Fruit fly (Drosophila melanogaster) whole organism, embryonic: Measurements from ENCODE around the gene Tango2.

ENCODE experiments used
- CG10267 ChIP-seq: fragments of 200-800 bp; sonication (Bioruptor generic); optimal IDR thresholded peaks from 2 replicates; lab custom pipeline; 2018; ENCODE audit warnings: missing biosample characterization, mild to moderate bottlenecking, missing genetic modification characterization, moderate library complexity
- CG10431 ChIP-seq: fragments of 200-800 bp; sonication (Bioruptor generic); optimal IDR thresholded peaks from 3 replicates; lab custom pipeline; 2018; ENCODE audit warnings: missing biosample characterization, mild to moderate bottlenecking, missing genetic modification characterization
- CG10979 ChIP-seq: fragments of 200-800 bp; sonication (Bioruptor generic); optimal IDR thresholded peaks from 2 replicates; lab custom pipeline; 2018; ENCODE audit warnings: missing biosample characterization, mild to moderate bottlenecking, missing genetic modification characterization, moderate library complexity
- CG12104 ChIP-seq: fragments of 200-800 bp; sonication (Bioruptor generic); optimal IDR thresholded peaks from 3 replicates; lab custom pipeline; 2016; ENCODE audit warnings: missing biosample characterization, missing genetic modification characterization
- CG14860 ChIP-seq: fragments of 200-800 bp; sonication (Bioruptor generic); IDR thresholded peaks from 3 replicates; pipeline ENCODE4 v1.3.6; 2022; ENCODE audit warnings: missing biosample characterization, missing genetic modification characterization; ENCODE audit not compliant: partially characterized antibody
- CG15011 ChIP-seq: fragments of 200-800 bp; sonication (Bioruptor generic); optimal IDR thresholded peaks from 3 replicates; lab custom pipeline; 2018; ENCODE audit warnings: missing biosample characterization, mild to moderate bottlenecking, missing genetic modification characterization
- CG16863 ChIP-seq: fragments of 200-800 bp; sonication (Bioruptor generic); optimal IDR thresholded peaks from 3 replicates; lab custom pipeline; 2016; ENCODE audit warnings: missing biosample characterization, missing genetic modification characterization
- CG17612 ChIP-seq: fragments of 200-800 bp; sonication (Bioruptor generic); IDR thresholded peaks from 2 replicates; pipeline ENCODE4 v1.3.6; 2022; ENCODE audit warnings: missing biosample characterization, missing genetic modification characterization
- CG17912 ChIP-seq: fragments of 200-800 bp; sonication (Bioruptor generic); optimal IDR thresholded peaks from 2 replicates; lab custom pipeline; 2018; ENCODE audit warnings: missing biosample characterization, mild to moderate bottlenecking, missing genetic modification characterization
- CG18011 ChIP-seq: fragments of 200-800 bp; sonication (Bioruptor generic); optimal IDR thresholded peaks from 2 replicates; lab custom pipeline; 2017; ENCODE audit warnings: missing biosample characterization, missing genetic modification characterization, mild to moderate bottlenecking, moderate library complexity, missing genotype
- CG18619 ChIP-seq: fragments of 200-800 bp; sonication (Bioruptor generic); optimal IDR thresholded peaks from 3 replicates; lab custom pipeline; 2017; ENCODE audit warnings: missing biosample characterization, mild to moderate bottlenecking, missing genetic modification characterization
- CG30403 ChIP-seq: fragments of 200-800 bp; sonication (Bioruptor generic); optimal IDR thresholded peaks from 3 replicates; lab custom pipeline; 2016; ENCODE audit warnings: missing biosample characterization, missing genetic modification characterization
- CG31365 ChIP-seq: fragments of 200-800 bp; sonication (Bioruptor generic); optimal IDR thresholded peaks from 2 replicates; lab custom pipeline; 2018; ENCODE audit warnings: missing biosample characterization, mild to moderate bottlenecking, missing genetic modification characterization
- CG3163 ChIP-seq: fragments of 200-800 bp; sonication (Bioruptor generic); optimal IDR thresholded peaks from 3 replicates; lab custom pipeline; 2016; ENCODE audit warnings: missing biosample characterization, missing genetic modification characterization
- CG34376 ChIP-seq: fragments of 200-800 bp; sonication (Bioruptor generic); optimal IDR thresholded peaks from 2 replicates; lab custom pipeline; 2018; ENCODE audit warnings: missing biosample characterization, mild to moderate bottlenecking, missing genetic modification characterization
- CG34422 ChIP-seq: fragments of 200-800 bp; sonication (Bioruptor generic); IDR thresholded peaks from 3 replicates; pipeline ENCODE4 v1.3.6; 2022; ENCODE audit warnings: missing biosample characterization, missing genetic modification characterization
- CG4617 ChIP-seq: fragments of 200-800 bp; sonication (Bioruptor generic); optimal IDR thresholded peaks from 3 replicates; lab custom pipeline; 2016; ENCODE audit warnings: missing biosample characterization, missing genetic modification characterization, borderline replicate concordance
- CG6813 ChIP-seq: fragments of 200-800 bp; sonication (Bioruptor generic); optimal IDR thresholded peaks from 2 replicates; lab custom pipeline; 2017; ENCODE audit warnings: missing biosample characterization, missing genetic modification characterization, mild to moderate bottlenecking, moderate library complexity, missing genetic modification reagents
- CG8290 ChIP-seq, 3 experiments: fragments of 200-800 bp; sonication (Bioruptor generic); optimal IDR thresholded peaks; 2 replicates each; lab custom pipeline; 2016 to 2019; ENCODE audit warnings: missing biosample characterization in 3 of 3, missing genetic modification characterization in 3 of 3, mild to moderate bottlenecking in 2 of 3, moderate library complexity in 1 of 3
- Chrac-16 ChIP-seq: fragments of 200-800 bp; sonication (Bioruptor generic); optimal IDR thresholded peaks from 3 replicates; lab custom pipeline; 2016; ENCODE audit warnings: missing biosample characterization, missing genetic modification characterization
- CkIIα-i1 ChIP-seq: fragments of 200-800 bp; sonication (Bioruptor generic); IDR thresholded peaks from 2 replicates; pipeline ENCODE4 v1.3.6; 2022; ENCODE audit warnings: missing biosample characterization, missing genetic modification characterization
- Dip2 ChIP-seq: fragments of 200-800 bp; sonication (Bioruptor generic); IDR thresholded peaks from 2 replicates; pipeline ENCODE4 v1.3.6; 2022; ENCODE audit warnings: missing biosample characterization, missing genetic modification characterization
- Fer3 ChIP-seq: fragments of 200-800 bp; sonication (Bioruptor generic); optimal IDR thresholded peaks from 2 replicates; lab custom pipeline; 2018; ENCODE audit warnings: missing biosample characterization, mild to moderate bottlenecking, missing genetic modification characterization, moderate library complexity
- Gsc ChIP-seq: fragments of 200-800 bp; sonication (Bioruptor generic); IDR thresholded peaks from 2 replicates; pipeline ENCODE4 v1.3.6; 2022; ENCODE audit warnings: missing biosample characterization, missing genetic modification characterization
- Hr3 ChIP-seq: fragments of 200-800 bp; sonication (Bioruptor generic); optimal IDR thresholded peaks from 3 replicates; lab custom pipeline; 2016; ENCODE audit warnings: missing biosample characterization, missing genetic modification characterization
- Nf-YC ChIP-seq: fragments of 200-800 bp; optimal IDR thresholded peaks from 3 replicates; lab custom pipeline; 2019; ENCODE audit warnings: missing biosample characterization, mild to moderate bottlenecking, missing genetic modification characterization, moderate library complexity
- Oli ChIP-seq: fragments of 200-800 bp; sonication (Bioruptor generic); optimal IDR thresholded peaks from 2 replicates; lab custom pipeline; 2018; ENCODE audit warnings: missing biosample characterization, mild to moderate bottlenecking, missing genetic modification characterization, moderate library complexity
- Six4 ChIP-seq: fragments of 200-800 bp; sonication (Bioruptor generic); optimal IDR thresholded peaks from 2 replicates; lab custom pipeline; 2016; ENCODE audit warnings: missing biosample characterization, missing genetic modification characterization
- Stat92E ChIP-seq, 3 experiments: fragments of >200 bp in 2 of 3; fragments of 200-800 bp in 1 of 3; sonication (Bioruptor generic) in 1 of 3; optimal IDR thresholded peaks; 2 replicates each; lab custom pipeline; 2017 to 2019; ENCODE audit warnings: missing biosample characterization in 3 of 3, missing genetic modification characterization in 3 of 3, mild to moderate bottlenecking in 1 of 3, moderate library complexity in 1 of 3
- Vsx1 ChIP-seq: fragments of 200-800 bp; sonication (Bioruptor generic); optimal IDR thresholded peaks from 2 replicates; lab custom pipeline; 2017; ENCODE audit warnings: missing biosample characterization, mild to moderate bottlenecking, missing genetic modification characterization, missing genetic modification reagents
- amos ChIP-seq: fragments of 200-800 bp; sonication (Bioruptor generic); IDR thresholded peaks from 2 replicates; pipeline ENCODE4 v1.3.6; 2022; ENCODE audit warnings: missing biosample characterization, missing genetic modification characterization; ENCODE audit not compliant: partially characterized antibody
- bbx ChIP-seq: fragments of 200-800 bp; sonication (Bioruptor generic); IDR thresholded peaks from 2 replicates; pipeline ENCODE4 v1.3.6; 2022; ENCODE audit warnings: missing biosample characterization, missing genetic modification characterization; ENCODE audit not compliant: partially characterized antibody
- bsh ChIP-seq, 2 experiments: fragments of 200-800 bp; sonication (Bioruptor generic); optimal IDR thresholded peaks; 2 replicates each; lab custom pipeline; 2017 to 2018; ENCODE audit warnings: mild to moderate bottlenecking in 2 of 2, missing biosample characterization in 2 of 2, missing genetic modification characterization in 2 of 2, moderate library complexity in 1 of 2
- cad ChIP-seq: fragments of >200 bp; optimal IDR thresholded peaks from 2 replicates; lab custom pipeline; 2017; ENCODE audit warnings: missing biosample characterization, missing genetic modification characterization
- disco-r ChIP-seq: fragments of 200-800 bp; sonication (Bioruptor generic); optimal IDR thresholded peaks from 2 replicates; lab custom pipeline; 2016; ENCODE audit warnings: missing biosample characterization, missing genetic modification characterization
- dpn ChIP-seq, 2 experiments: fragments of 200-800 bp; sonication (Bioruptor generic); optimal IDR thresholded peaks; 3 replicates each; lab custom pipeline; 2016; ENCODE audit warnings: missing biosample characterization in 2 of 2, missing genetic modification characterization in 2 of 2
- hth ChIP-seq: fragments of >200 bp; optimal IDR thresholded peaks from 2 replicates; lab custom pipeline; 2017; ENCODE audit warnings: inconsistent platforms
- ken ChIP-seq: fragments of 200-800 bp; sonication (Bioruptor generic); IDR thresholded peaks from 3 replicates; pipeline ENCODE4 v1.3.6; 2022; ENCODE audit warnings: missing biosample characterization, missing genetic modification characterization
- klu ChIP-seq: fragments of 200-800 bp; sonication (Bioruptor generic); IDR thresholded peaks from 2 replicates; pipeline ENCODE4 v1.3.6; 2022; ENCODE audit warnings: missing biosample characterization, missing genetic modification characterization
- knrl ChIP-seq: fragments of 200-800 bp; sonication (Bioruptor generic); IDR thresholded peaks from 3 replicates; pipeline ENCODE4 v1.3.6; 2022; ENCODE audit warnings: missing biosample characterization, missing genetic modification characterization; ENCODE audit not compliant: partially characterized antibody
- p53 ChIP-seq: fragments of 200-800 bp; sonication (Bioruptor generic); optimal IDR thresholded peaks from 2 replicates; lab custom pipeline; 2016; ENCODE audit warnings: missing biosample characterization, missing genetic modification characterization
- pita ChIP-seq: fragments of 200-800 bp; sonication (Bioruptor generic); optimal IDR thresholded peaks from 2 replicates; lab custom pipeline; 2017; ENCODE audit warnings: missing biosample characterization, mild to moderate bottlenecking, missing genetic modification characterization
- ranshi ChIP-seq: fragments of 200-800 bp; sonication (Bioruptor generic); IDR thresholded peaks from 2 replicates; pipeline ENCODE4 v1.3.6; 2022; ENCODE audit warnings: missing biosample characterization, missing genetic modification characterization
- scrt ChIP-seq: fragments of 200-800 bp; sonication (Bioruptor generic); optimal IDR thresholded peaks from 2 replicates; lab custom pipeline; 2018; ENCODE audit warnings: missing biosample characterization, mild to moderate bottlenecking, missing genetic modification characterization, moderate library complexity
- slp2 ChIP-seq: fragments of 200-800 bp; sonication (Bioruptor generic); optimal IDR thresholded peaks from 2 replicates; lab custom pipeline; 2016; ENCODE audit warnings: missing biosample characterization, missing genetic modification characterization
- stwl ChIP-seq: fragments of 200-800 bp; sonication (Bioruptor generic); optimal IDR thresholded peaks from 3 replicates; lab custom pipeline; 2018; ENCODE audit warnings: missing biosample characterization, mild to moderate bottlenecking, missing genetic modification characterization, moderate library complexity
- toy ChIP-seq: fragments of 200-800 bp; sonication (Bioruptor generic); IDR thresholded peaks from 2 replicates; pipeline ENCODE4 v1.3.6; 2022; ENCODE audit warnings: missing biosample characterization, missing genetic modification characterization
- vnd ChIP-seq: fragments of 200-800 bp; sonication (Bioruptor generic); IDR thresholded peaks from 3 replicates; pipeline ENCODE4 v1.3.6; 2022; ENCODE audit warnings: missing biosample characterization, missing genetic modification characterization; ENCODE audit not compliant: partially characterized antibody

The Tango2 gene

DNA sequence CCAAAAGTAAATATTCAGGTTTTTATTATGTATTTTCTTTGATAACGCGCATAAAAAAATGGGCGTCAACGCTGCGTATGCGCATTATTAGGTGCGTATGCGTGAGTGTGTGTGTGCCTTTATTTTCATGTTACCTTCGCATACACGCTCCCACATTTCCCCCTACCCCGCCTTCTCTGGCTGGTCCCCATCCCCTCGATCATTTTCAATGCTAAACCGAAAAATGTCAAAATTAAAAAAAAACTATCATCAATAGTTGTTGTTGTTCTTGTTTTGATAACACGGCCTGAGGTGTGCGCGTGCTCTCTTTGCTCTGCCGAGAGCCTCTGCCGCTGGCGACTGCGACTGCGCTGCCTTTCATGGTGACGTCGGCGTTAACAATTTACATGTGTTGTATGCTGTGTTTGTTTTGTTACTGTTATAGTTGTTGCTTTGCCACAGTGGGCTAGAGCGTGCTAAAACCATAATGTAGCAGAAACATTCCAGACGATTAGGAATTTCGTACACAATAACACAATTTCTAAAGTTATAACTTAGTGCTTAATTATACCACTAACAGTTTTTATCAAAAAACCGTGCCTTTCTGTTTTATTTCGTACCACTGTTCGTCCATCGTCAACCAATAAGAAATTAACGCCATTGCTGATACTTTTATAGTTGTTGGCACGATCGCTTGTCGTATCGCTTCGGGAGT is 23.4 kb downstream of the Tango2 start (continued):
- TF ChIP-seq CG8290 (GFP tag; optimal IDR thresholded peaks at IDR 0.05; lab: Kevin White, UChicago), result peak; percentile 98
- TF ChIP-seq CG8290 (tag; optimal IDR thresholded peaks at IDR 0.05; lab: Kevin White, UChicago), result peak; percentile 91 to 99
- peak; percentile 99 for TF ChIP-seq CG34422 (GFP tag; lab: Robert Waterston, UW)
- TF ChIP-seq CG12104 (GFP tag; lab: Kevin White, UChicago), result peak; percentile 98
- TF ChIP-seq bbx (GFP tag; lab: Robert Waterston, UW), result peak; percentile 46; the same call in 1 of the 2 replicates
- TF ChIP-seq amos (GFP tag; lab: Robert Waterston, UW), result no peak; the same call in 1 of the 2 replicates
- peak; percentile 99 for TF ChIP-seq CG16863 (GFP tag; lab: Kevin White, UChicago)
- TF ChIP-seq CG17612 (GFP tag; lab: Robert Waterston, UW), result peak; percentile 97
- TF ChIP-seq CG31365 (tag; lab: Kevin White, UChicago), result peak; percentile 94
- TF ChIP-seq p53 (GFP tag; lab: Kevin White, UChicago), result peak; percentile 96
- TF ChIP-seq CG14860 (GFP tag; lab: Robert Waterston, UW), result peak; percentile 67; the same call in 2 of the 3 replicates
- TF ChIP-seq vnd (GFP tag; lab: Robert Waterston, UW), result peak; percentile 44; the same call in 1 of the 3 replicates
- TF ChIP-seq scrt, result peak; percentile 96
- no peak for TF ChIP-seq pita (GFP tag; lab: Kevin White, UChicago)
- TF ChIP-seq bsh (GFP tag; optimal IDR thresholded peaks at IDR 0.05; lab: Kevin White, UChicago), result peak; percentile 94 to 99
- peak; percentile 97 for TF ChIP-seq CG4617 (GFP tag; lab: Kevin White, UChicago)
- peak; percentile 98 for TF ChIP-seq Chrac-16 (GFP tag; lab: Kevin White, UChicago)
- peak; percentile 99 for TF ChIP-seq Fer3 (tag; lab: Kevin White, UChicago)
- peak; percentile 98 for TF ChIP-seq CG30403 (GFP tag; lab: Kevin White, UChicago)
- TF ChIP-seq CG18011 (GFP tag; lab: Kevin White, UChicago), result peak; percentile 91
- TF ChIP-seq toy (GFP tag; lab: Robert Waterston, UW), result peak; percentile 96
- peak; percentile 98 for TF ChIP-seq Six4
- TF ChIP-seq knrl, result peak; percentile 71
- TF ChIP-seq cad (GFP tag; lab: Kevin White, UChicago), result no peak
- TF ChIP-seq disco-r (GFP tag; lab: Kevin White, UChicago), result peak; percentile 98
- TF ChIP-seq CG10979 (tag; lab: Kevin White, UChicago), result peak; percentile 98
- peak; percentile 99 for TF ChIP-seq CG6813 (GFP tag; lab: Kevin White, UChicago)
- TF ChIP-seq Dip2 (GFP tag; lab: Robert Waterston, UW), result peak; percentile 74; the same call in 1 of the 2 replicates
- TF ChIP-seq slp2 (GFP tag; lab: Kevin White, UChicago), result peak; percentile 99
- TF ChIP-seq ken (GFP tag; lab: Robert Waterston, UW), result peak; percentile 99
- peak; percentile 95 for TF ChIP-seq CG10267 (tag; lab: Kevin White, UChicago)
- TF ChIP-seq stwl (tag; lab: Kevin White, UChicago), result peak; percentile 52
- peak; percentile 99 for TF ChIP-seq Oli
- peak; percentile 99 for TF ChIP-seq ranshi
- TF ChIP-seq hth (lab: Kevin White, UChicago), result no peak
- TF ChIP-seq CG10431 (GFP tag; lab: Kevin White, UChicago), result peak; percentile 96
- peak; percentile 96 for TF ChIP-seq klu (GFP tag; lab: Robert Waterston, UW)
- peak; percentile 96 for TF ChIP-seq CkIIα-i1 (GFP tag; lab: Robert Waterston, UW)
- TF ChIP-seq Hr3 (GFP tag; lab: Kevin White, UChicago), result peak; percentile 97
- peak; percentile 99 for TF ChIP-seq dpn (GFP tag; optimal IDR thresholded peaks at IDR 0.05; lab: Kevin White, UChicago)
- peak; percentile 92 for TF ChIP-seq CG17912
- TF ChIP-seq Vsx1 (GFP tag; lab: Kevin White, UChicago), result peak; percentile 97
- peak; percentile 97 for TF ChIP-seq Nf-YC (tag; lab: Kevin White, UChicago)
- TF ChIP-seq CG34376, result peak; percentile 98
- peak; percentile 93 for TF ChIP-seq CG3163 (GFP tag; lab: Kevin White, UChicago)
- TF ChIP-seq Gsc (GFP tag; lab: Robert Waterston, UW), result peak; percentile 95
- TF ChIP-seq CG15011 (GFP tag; lab: Kevin White, UChicago), result peak; percentile 97
- peak in 1 of 3 experiments; percentile 95 for TF ChIP-seq Stat92E (GFP tag; optimal IDR thresholded peaks at IDR 0.05; lab: Kevin White, UChicago)
- peak; percentile 97 for TF ChIP-seq CG18619 (GFP tag; lab: Kevin White, UChicago)
